Fruit fly (Drosophila melanogaster) whole organism: ENCODE data around the gene Agpat4.
A peak's percentile ranks its signal among the peaks of the same experiment; 100 is the strongest.

Source experiments
- CG8478 ChIP-seq: fragments of >200 bp; optimal IDR thresholded peaks from 2 replicates; lab custom pipeline; 2018; ENCODE audit warnings: inconsistent platforms
- Dll ChIP-seq: fragments of >200 bp; optimal IDR thresholded peaks from 2 replicates; lab custom pipeline; 2017
- EcR ChIP-seq, 2 experiments: fragments of >200 bp; optimal IDR thresholded peaks; 2 replicates each; lab custom pipeline; 2017; ENCODE audit warnings: missing biosample characterization in 2 of 2, missing genetic modification characterization in 2 of 2, missing genetic modification reagents in 2 of 2
- pan ChIP-seq: fragments of >200 bp; optimal IDR thresholded peaks from 2 replicates; lab custom pipeline; 2017
- psq ChIP-seq: fragments of >200 bp; optimal IDR thresholded peaks from 2 replicates; lab custom pipeline; 2017
- usp ChIP-seq: fragments of >200 bp; optimal IDR thresholded peaks from 2 replicates; lab custom pipeline; 2017; ENCODE audit warnings: missing biosample characterization, missing genetic modification characterization, mixed read lengths

Gene Agpat4

dm6 chr3L:16381184-16381797, at the start of gene Agpat4:
TSS of gene Agpat4 (minus strand) at chr3L:16381570.
- TF ChIP-seq CG8478, result no peak
- TF ChIP-seq psq (lab: Kevin White, UChicago), result no peak
- no peak for TF ChIP-seq pan
- TF ChIP-seq Dll (lab: Kevin White, UChicago), result no peak
- TF ChIP-seq EcR (GFP tag; optimal IDR thresholded peaks at IDR 0.05; lab: Kevin White, UChicago), result no peak
- no peak for TF ChIP-seq usp (GFP tag; lab: Kevin White, UChicago)

- no peak for TF ChIP-seq Dll (lab: Kevin White, UChicago)
- no peak for TF ChIP-seq CG8478
- TF ChIP-seq EcR (GFP tag; optimal IDR thresholded peaks at IDR 0.05; lab: Kevin White, UChicago), result no peak
- TF ChIP-seq usp (GFP tag; lab: Kevin White, UChicago), result no peak
- TF ChIP-seq pan, result no peak
- no peak for TF ChIP-seq psq (lab: Kevin White, UChicago)
Measured at dm6 chr3L:16431056-16431455, 49.7 kb upstream of the Agpat4 start.

- TF ChIP-seq psq (lab: Kevin White, UChicago), result no peak
- TF ChIP-seq pan, result no peak
- TF ChIP-seq Dll (lab: Kevin White, UChicago), result no peak
- no peak for TF ChIP-seq EcR (GFP tag; optimal IDR thresholded peaks at IDR 0.05; lab: Kevin White, UChicago)
- TF ChIP-seq CG8478, result no peak
- no peak for TF ChIP-seq usp (GFP tag; lab: Kevin White, UChicago)
Measured at dm6 chr3L:16429451-16429850, 48.1 kb upstream of the Agpat4 start.

DNA sequence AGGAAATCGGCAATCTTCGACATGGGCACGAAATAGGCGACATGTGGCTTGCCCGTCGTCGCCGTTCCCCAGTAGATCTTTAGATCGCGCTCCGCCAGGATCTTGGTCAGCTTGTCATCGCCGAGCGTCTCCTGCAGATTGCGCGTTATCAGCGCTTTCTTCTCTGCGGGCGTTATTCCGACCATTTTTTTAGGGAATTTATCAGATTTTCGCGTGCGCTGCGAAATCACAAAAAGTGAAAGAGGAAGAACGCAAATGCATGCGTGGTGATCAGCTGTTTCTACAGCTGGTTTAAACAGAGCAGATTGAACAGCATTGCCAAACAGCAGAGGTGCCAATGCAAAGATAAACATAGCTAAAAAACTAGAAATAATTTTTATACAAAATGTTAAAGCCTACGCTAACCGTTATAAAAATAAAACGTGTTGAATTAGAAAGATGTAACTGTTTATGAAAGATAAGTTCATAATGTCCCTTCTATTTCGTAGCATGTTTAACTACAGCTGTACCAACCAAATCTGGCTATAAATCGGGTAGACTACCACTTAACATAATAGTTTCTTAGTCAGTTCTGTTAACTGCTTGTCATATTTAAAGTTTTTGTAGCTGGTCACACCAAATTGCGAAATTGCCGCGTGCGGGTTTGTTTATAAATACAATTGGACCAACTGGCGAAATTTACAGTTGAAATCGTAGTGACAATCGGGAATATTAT, 37.8 kb upstream of the Agpat4 start, which contains the start of the genes TyrRS and CG33158:
Gene TyrRS, minus strand, starts transcription at position 244 of the 715 bp plus-strand sequence.
Gene CG33158, plus strand, starts transcription at position 539 of the 715 bp plus-strand sequence.
- no peak for TF ChIP-seq psq (lab: Kevin White, UChicago)

dm6 chr3L:16417024-16417423, 35.7 kb upstream of the Agpat4 start, which contains the start of gene GluRS-m:
TSS of gene GluRS-m (minus strand) at chr3L:16417177.
- TF ChIP-seq CG8478 (no peak), EcR (GFP tag; optimal IDR thresholded peaks at IDR 0.05; lab: Kevin White, UChicago) (no peak), psq (lab: Kevin White, UChicago) (no peak), usp (GFP tag; lab: Kevin White, UChicago) (no peak), pan (no peak), Dll (lab: Kevin White, UChicago) (no peak)

- no peak for TF ChIP-seq psq (lab: Kevin White, UChicago)
Measured at dm6 chr3L:16412394-16412950, 31.1 kb upstream of the Agpat4 start, which contains the start of gene Serinc. TSS of gene Serinc (plus strand) at chr3L:16412722.

- TF ChIP-seq CG8478, result no peak
- TF ChIP-seq Dll (lab: Kevin White, UChicago), result no peak
- TF ChIP-seq psq (lab: Kevin White, UChicago), result no peak
- TF ChIP-seq pan, result no peak
Measured at dm6 chr3L:16411566-16411965, 30.2 kb upstream of the Agpat4 start, which contains the start of gene fax. TSS of gene fax (minus strand) at chr3L:16411828.

DNA sequence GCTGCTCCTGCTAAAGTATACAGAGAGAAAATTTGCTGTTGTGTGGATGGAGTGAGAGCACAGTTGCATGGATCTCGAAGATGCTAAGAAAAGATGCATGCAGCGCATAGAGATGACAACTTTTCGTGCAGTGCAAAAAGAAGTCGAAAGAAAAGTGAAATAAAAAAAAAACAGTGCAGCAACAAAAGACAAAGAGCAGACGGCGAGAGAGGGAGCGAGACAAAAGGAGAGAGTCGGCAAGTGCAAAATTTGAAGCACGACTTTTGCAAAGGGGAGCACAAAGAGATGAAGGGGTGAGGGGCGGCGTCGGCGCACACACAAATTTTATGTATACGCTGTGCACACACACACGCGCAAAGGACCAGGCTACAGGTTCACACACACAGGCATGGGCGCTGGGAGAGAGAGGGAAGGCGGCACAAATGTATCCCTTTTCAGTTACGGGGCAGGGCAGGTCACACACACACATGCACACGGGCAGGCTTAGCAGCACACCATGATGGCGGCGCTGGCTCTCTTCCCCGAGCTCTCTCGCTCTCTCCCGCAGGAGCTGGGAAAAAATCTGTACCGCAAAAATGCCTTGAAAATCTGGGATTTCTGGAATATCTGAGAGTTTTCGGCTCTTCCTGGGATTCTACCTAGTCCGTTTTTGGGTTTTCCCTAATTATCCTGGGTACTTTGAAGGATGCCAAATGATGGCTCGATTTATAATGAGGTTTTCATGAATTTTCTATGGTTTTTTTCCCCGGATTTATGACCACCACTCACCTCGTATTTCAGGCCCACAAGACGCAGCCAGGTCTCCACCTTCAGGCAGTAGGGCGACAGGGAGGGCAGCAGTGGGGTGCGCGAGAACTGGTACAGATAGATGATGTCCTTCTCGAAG, 29.1 kb upstream of the Agpat4 start:
- TF ChIP-seq Dll (lab: Kevin White, UChicago) (peak; percentile 78), psq (lab: Kevin White, UChicago) (no peak)

DNA sequence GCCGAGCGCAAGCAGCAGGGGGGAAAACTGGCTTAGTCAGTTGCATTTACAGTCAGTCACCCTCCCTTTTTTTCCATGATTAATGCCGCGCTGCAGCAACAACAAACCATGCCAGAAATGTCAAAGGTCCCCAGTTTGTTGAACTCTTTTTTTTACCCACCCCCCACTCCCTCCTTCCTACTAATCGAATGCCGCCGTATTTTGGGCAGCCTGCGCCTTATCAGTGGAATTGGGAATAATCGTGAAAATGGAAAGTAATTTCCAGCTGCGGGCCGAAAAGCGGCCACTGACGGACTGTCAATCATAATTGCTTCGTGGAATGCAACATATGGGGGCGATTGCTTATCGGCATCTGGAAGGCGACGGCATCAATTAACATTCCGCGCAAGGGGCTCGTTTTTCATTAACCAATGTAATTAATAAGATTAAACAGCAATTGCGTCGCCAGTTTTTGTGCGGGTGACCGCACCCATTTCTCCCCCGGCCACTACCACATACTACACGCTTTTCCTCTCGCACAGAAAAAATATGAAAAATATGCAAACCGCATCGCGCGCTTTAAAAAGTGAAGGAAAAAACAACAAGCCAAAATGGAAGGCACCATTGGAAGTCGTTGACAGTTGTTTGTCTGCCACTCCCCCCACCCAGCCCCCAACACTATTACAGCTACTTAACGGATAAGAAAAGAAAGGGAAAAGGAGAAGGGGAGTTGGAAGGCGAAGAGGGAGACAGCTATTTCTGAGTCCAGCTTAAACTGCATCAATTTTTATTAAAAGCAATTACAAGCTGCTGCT, 28.3 kb upstream of the Agpat4 start:
- TF ChIP-seq Dll (lab: Kevin White, UChicago) (peak; percentile 32), pan (no peak), EcR (GFP tag; optimal IDR thresholded peaks at IDR 0.05; lab: Kevin White, UChicago) (peak in 1 of 2 experiments; percentile 35), usp (GFP tag; lab: Kevin White, UChicago) (no peak), CG8478 (no peak), psq (lab: Kevin White, UChicago) (no peak)

DNA sequence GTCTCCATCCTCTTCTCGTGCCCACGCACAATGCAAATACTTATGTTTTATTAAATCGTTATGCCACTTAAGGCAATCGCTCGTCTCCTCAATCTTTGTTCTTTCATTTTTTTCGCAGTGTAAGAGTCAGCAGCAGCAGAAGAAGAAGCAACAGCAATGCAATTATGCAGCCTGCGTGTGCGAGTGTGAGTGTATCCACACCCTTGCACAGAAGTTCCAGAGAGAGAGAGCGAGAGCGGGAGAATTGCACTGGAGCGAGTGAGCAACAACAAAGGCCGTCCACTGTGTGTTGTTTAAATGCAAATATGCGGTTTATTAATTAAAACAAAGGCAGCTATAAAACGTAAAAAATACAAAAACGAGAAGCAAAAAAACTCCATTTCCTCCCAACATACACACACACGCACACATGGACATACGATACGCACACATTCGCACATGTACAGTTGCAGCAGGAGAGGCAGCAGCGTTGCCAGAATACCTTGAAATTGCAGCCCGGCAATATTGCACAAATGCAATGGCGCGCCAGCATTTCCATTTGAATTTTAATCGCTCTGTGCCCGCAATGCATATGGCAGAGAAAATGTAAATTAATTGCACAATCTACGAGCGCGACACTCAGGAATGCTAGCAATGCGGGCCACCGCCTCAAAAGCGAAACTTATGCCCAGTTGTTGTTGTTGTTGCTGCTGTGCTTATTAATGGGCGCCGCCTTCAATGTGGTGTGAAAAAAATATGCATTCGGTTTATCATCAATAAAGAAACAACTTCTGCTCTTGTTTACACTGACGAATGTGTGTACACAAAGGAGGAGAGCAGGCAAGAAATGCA, 27.5 kb upstream of the Agpat4 start:
- TF ChIP-seq EcR (GFP tag; optimal IDR thresholded peaks at IDR 0.05; lab: Kevin White, UChicago) (peak in 1 of 2 experiments; percentile 13), psq (lab: Kevin White, UChicago) (no peak)
